Worm (Caenorhabditis elegans): ENCODE measurements around the gene Y62E10A.20.

Gene Y62E10A.20

ce11 chrIV:13381823-13382222 is 4.1 kb downstream of the Y62E10A.20 start, which contains the start of gene emc-3:
Gene emc-3, minus strand, starts transcription at chrIV:13381923.
- TF ChIP-seq zip-2 (tag; optimal IDR thresholded peaks at IDR 0.05) (no peak), madf-5 (GFP tag; IDR thresholded peaks at IDR 0.05) (no peak), ces-1 (GFP tag; optimal IDR thresholded peaks at IDR 0.05) (no peak), lin-13 (GFP tag; optimal IDR thresholded peaks at IDR 0.05) (no peak), snpc-1.2 (GFP tag; IDR thresholded peaks at IDR 0.05) (no peak), nhr-6 (tag; optimal IDR thresholded peaks at IDR 0.05) (no peak), ceh-32 (tag; optimal IDR thresholded peaks at IDR 0.05; ENCODE audit: poor library complexity) (no peak), F37D6.2 (tag; optimal IDR thresholded peaks at IDR 0.05) (no peak), nhr-77 (tag; optimal IDR thresholded peaks at IDR 0.05) (no peak), fos-1 (tag; optimal IDR thresholded peaks at IDR 0.05) (no peak), ceh-62 (tag; optimal IDR thresholded peaks at IDR 0.05) (no peak), lir-3 (tag; optimal IDR thresholded peaks at IDR 0.05) (no peak), lsy-2 (tag; optimal IDR thresholded peaks at IDR 0.05) (no peak), lin-15B (tag; optimal IDR thresholded peaks at IDR 0.05) (no peak), nhr-10 (tag; optimal IDR thresholded peaks at IDR 0.05) (no peak), hif-1 (tag; optimal IDR thresholded peaks at IDR 0.05) (no peak)

- TF ChIP-seq nhr-77 (tag; optimal IDR thresholded peaks at IDR 0.05) (no peak), zfp-3 (GFP tag; conservative IDR thresholded peaks at IDR 0.05) (no peak), dpl-1 (GFP tag; optimal IDR thresholded peaks at IDR 0.05) (no peak), hlh-30 (tag; optimal IDR thresholded peaks at IDR 0.05; ENCODE audit: insufficient read depth) (no peak), F26F4.8 (GFP tag; conservative IDR thresholded peaks at IDR 0.05) (no peak), mdl-1 (tag; optimal IDR thresholded peaks at IDR 0.05) (no peak), pha-4 (GFP tag; IDR thresholded peaks at IDR 0.05) (no peak), pha-4 (tag; optimal IDR thresholded peaks at IDR 0.05) (no peak), php-3 (GFP tag; IDR thresholded peaks at IDR 0.05) (no peak), cey-2 (tag; optimal IDR thresholded peaks at IDR 0.05; ENCODE audit: borderline replicate concordance, insufficient read depth) (no peak), hmg-1.1 (GFP tag; IDR thresholded peaks at IDR 0.05) (no peak), snpc-4 (tag; optimal IDR thresholded peaks at IDR 0.05) (no peak), zip-2 (tag; optimal IDR thresholded peaks at IDR 0.05) (no peak), ceh-28 (tag; optimal IDR thresholded peaks at IDR 0.05) (no peak), lin-15B (tag; optimal IDR thresholded peaks at IDR 0.05) (no peak), egl-27 (tag; optimal IDR thresholded peaks at IDR 0.05) (no peak), Y105C5A.15 (GFP tag; IDR thresholded peaks at IDR 0.05) (no peak), aha-1 (tag) (no peak), zfp-2 (tag; optimal IDR thresholded peaks at IDR 0.05) (no peak), mep-1 (tag; optimal IDR thresholded peaks at IDR 0.05) (no peak)
Observed at ce11 chrIV:13380506-13380905, 5.4 kb downstream of the Y62E10A.20 start.

- TF ChIP-seq zfp-3 (GFP tag; conservative IDR thresholded peaks at IDR 0.05) (no peak), nhr-237 (tag; optimal IDR thresholded peaks at IDR 0.05) (no peak), ctbp-1 (GFP tag; IDR thresholded peaks at IDR 0.05) (no peak), Y48G9A.11 (GFP tag; IDR thresholded peaks at IDR 0.05) (no peak), hmg-1.1 (GFP tag; IDR thresholded peaks at IDR 0.05) (no peak), ceh-28 (tag; optimal IDR thresholded peaks at IDR 0.05) (no peak), snpc-4 (tag; optimal IDR thresholded peaks at IDR 0.05) (no peak), mep-1 (tag; optimal IDR thresholded peaks at IDR 0.05) (no peak), ztf-11 (tag; optimal IDR thresholded peaks at IDR 0.05) (no peak), nhr-11 (tag; optimal IDR thresholded peaks at IDR 0.05) (no peak), Y5F2A.4 (GFP tag; optimal IDR thresholded peaks at IDR 0.05) (no peak)
Observed at ce11 chrIV:13377716-13378115, 8.2 kb downstream of the Y62E10A.20 start, which contains the start of gene mau-8. Gene mau-8, plus strand, starts transcription at chrIV:13378016.

All from whole organism, L4 larva.